Fruit fly (Drosophila melanogaster): ENCODE measurements around the gene bel.

Gene bel

dm6 chr3R:8659200-8659897, 1.2 kb downstream of the bel start (continued):
- TF ChIP-seq az2 (GFP tag; optimal IDR thresholded peaks at IDR 0.05) (peak; percentile 44), B-H1 (GFP tag; IDR thresholded peaks at IDR 0.05) (peak; percentile 20; the same call in 1 of the 3 replicates), MTF-1 (GFP tag; optimal IDR thresholded peaks at IDR 0.05; ENCODE audit: borderline replicate concordance) (peak; percentile 62), CG18619 (GFP tag; optimal IDR thresholded peaks at IDR 0.05) (peak; percentile 50), CG13123 (GFP tag; optimal IDR thresholded peaks at IDR 0.05) (no peak), Bteb2 (GFP tag; optimal IDR thresholded peaks at IDR 0.05) (peak; percentile 34), CG9932 (GFP tag; IDR thresholded peaks at IDR 0.05) (peak; percentile 72), bowl (GFP tag; IDR thresholded peaks at IDR 0.05) (no peak), BEAF-32 (GFP tag; optimal IDR thresholded peaks at IDR 0.05) (no peak), tin (GFP tag; optimal IDR thresholded peaks at IDR 0.05) (peak; percentile 16), Ssrp (tag; optimal IDR thresholded peaks at IDR 0.05) (peak; percentile 36), CG15479 (GFP tag; optimal IDR thresholded peaks at IDR 0.05) (no peak), mam (GFP tag; optimal IDR thresholded peaks at IDR 0.05) (peak; percentile 55), Kr (GFP tag; optimal IDR thresholded peaks at IDR 0.05) (no peak), odd (GFP tag; optimal IDR thresholded peaks at IDR 0.05) (peak; percentile 22), CG10979 (tag; optimal IDR thresholded peaks at IDR 0.05) (peak; percentile 53), unpg (GFP tag; optimal IDR thresholded peaks at IDR 0.05) (peak; percentile 58), bsh (GFP tag; optimal IDR thresholded peaks at IDR 0.05) (peak in 1 of 2 experiments; percentile 61), btn (GFP tag; optimal IDR thresholded peaks at IDR 0.05) (no peak), wor (GFP tag; IDR thresholded peaks at IDR 0.05) (no peak), CG7556 (GFP tag; optimal IDR thresholded peaks at IDR 0.05) (peak; percentile 59), CG12391 (tag; optimal IDR thresholded peaks at IDR 0.05) (peak; percentile 60), CG17328 (GFP tag; IDR thresholded peaks at IDR 0.05) (peak; percentile 44; the same call in 1 of the 2 replicates), CG7963 (GFP tag; IDR thresholded peaks at IDR 0.05; ENCODE audit: partially characterized antibody) (no peak), CG15514 (GFP tag; optimal IDR thresholded peaks at IDR 0.05) (peak; percentile 77), grn (GFP tag; optimal IDR thresholded peaks at IDR 0.05) (peak; percentile 45), pan (optimal IDR thresholded peaks at IDR 0.05) (no peak), pan (GFP tag; optimal IDR thresholded peaks at IDR 0.05 in 1 of 2, IDR thresholded peaks at IDR 0.05 in 1 of 2) (no peak), Hsf (GFP tag; optimal IDR thresholded peaks at IDR 0.05) (peak; percentile 61), CG4730 (GFP tag; IDR thresholded peaks at IDR 0.05) (no peak), ato (GFP tag; IDR thresholded peaks at IDR 0.05; ENCODE audit: partially characterized antibody) (0 out of 2 replicates have a peak, but pooled peaks have one; percentile 23), vnd (GFP tag; IDR thresholded peaks at IDR 0.05; ENCODE audit: partially characterized antibody) (no peak), C15 (GFP tag; IDR thresholded peaks at IDR 0.05) (no peak), CG13287 (GFP tag; IDR thresholded peaks at IDR 0.05; ENCODE audit: partially characterized antibody) (no peak; the same call in 1 of the 2 replicates), CG1529 (GFP tag; optimal IDR thresholded peaks at IDR 0.05) (no peak), cas (GFP tag; IDR thresholded peaks at IDR 0.05) (0 out of 2 replicates have a peak, but pooled peaks have one; percentile 56), Ravus (GFP tag; IDR thresholded peaks at IDR 0.05) (no peak), CG11695 (GFP tag; IDR thresholded peaks at IDR 0.05) (peak; percentile 58; the same call in 2 of the 3 replicates), ash1 (GFP tag; optimal IDR thresholded peaks at IDR 0.05) (peak; percentile 17), tll (GFP tag; optimal IDR thresholded peaks at IDR 0.05) (no peak), Gsc (GFP tag; IDR thresholded peaks at IDR 0.05) (no peak), CG11398 (GFP tag; optimal IDR thresholded peaks at IDR 0.05) (peak; percentile 18), insv (GFP tag; optimal IDR thresholded peaks at IDR 0.05) (peak in 1 of 2 experiments; percentile 72), dimm (GFP tag; IDR thresholded peaks at IDR 0.05) (no peak), salm (tag; optimal IDR thresholded peaks at IDR 0.05) (no peak), CG9609 (GFP tag; optimal IDR thresholded peaks at IDR 0.05) (peak; percentile 48), CG17912 (GFP tag; optimal IDR thresholded peaks at IDR 0.05) (peak; percentile 59), shn (GFP tag; optimal IDR thresholded peaks at IDR 0.05) (peak; percentile 39), fd102C (GFP tag; optimal IDR thresholded peaks at IDR 0.05) (no peak)
